Worm (Caenorhabditis elegans) whole organism, young adult: ENCODE results near the gene fbxl-1.

Experiments used
- B0261.1 ChIP-seq: sonication (generic microtip); optimal IDR thresholded peaks from 2 replicates; lab custom pipeline; 2016; ENCODE audit warnings: mild to moderate bottlenecking, missing genetic modification characterization, moderate library complexity, missing compliant biosample characterization
- D2030.7 ChIP-seq: fragments of 200-800 bp; sonication (Bioruptor generic); IDR thresholded peaks from 2 replicates; pipeline ENCODE4 v1.3.6; 2022; ENCODE audit warnings: missing genetic modification reagents, missing genetic modification characterization, missing compliant biosample characterization
- F10E7.11 ChIP-seq: sonication (generic microtip); optimal IDR thresholded peaks from 2 replicates; lab custom pipeline; 2017; ENCODE audit warnings: mild to moderate bottlenecking, missing genetic modification characterization, moderate library complexity, missing compliant biosample characterization
- F37B4.10 ChIP-seq: fragments of 200-800 bp; sonication (Bioruptor generic); IDR thresholded peaks from 2 replicates; pipeline ENCODE4 v1.3.6; 2022; ENCODE audit warnings: missing genetic modification characterization, missing compliant biosample characterization
- F52B5.7 ChIP-seq: sonication (generic microtip); optimal IDR thresholded peaks from 2 replicates; lab custom pipeline; 2016; ENCODE audit warnings: mild to moderate bottlenecking, missing genetic modification characterization, missing compliant biosample characterization
- F55B11.4 ChIP-seq: sonication (generic microtip); optimal IDR thresholded peaks from 2 replicates; lab custom pipeline; 2016; ENCODE audit warnings: missing compliant biosample characterization, missing genetic modification characterization, borderline replicate concordance; ENCODE audit not compliant: insufficient read depth
- F57A8.1 ChIP-seq: fragments of 200-800 bp; sonication (Bioruptor generic); optimal IDR thresholded peaks from 2 replicates; lab custom pipeline; 2018; ENCODE audit warnings: mild to moderate bottlenecking, missing genetic modification characterization, moderate library complexity, missing compliant biosample characterization
- F57C9.4 ChIP-seq: sonication (generic microtip); optimal IDR thresholded peaks from 2 replicates; lab custom pipeline; 2017; ENCODE audit warnings: mild to moderate bottlenecking, missing genetic modification characterization, missing compliant biosample characterization
- K12H6.12 ChIP-seq: fragments of 200-800 bp; sonication (Bioruptor generic); optimal IDR thresholded peaks from 2 replicates; lab custom pipeline; 2018; ENCODE audit warnings: mild to moderate bottlenecking, missing genetic modification characterization, missing compliant biosample characterization
- T26A5.8 ChIP-seq: sonication (generic microtip); optimal IDR thresholded peaks from 2 replicates; lab custom pipeline; 2016; ENCODE audit warnings: missing genetic modification characterization, missing compliant biosample characterization
- Y53F4B.3 ChIP-seq: fragments of 200-800 bp; sonication (Bioruptor generic); IDR thresholded peaks from 2 replicates; pipeline ENCODE4 v1.3.6; 2022; ENCODE audit warnings: missing genetic modification reagents, missing genetic modification characterization, missing compliant biosample characterization
- Y79H2A.3 ChIP-seq: fragments of 200-800 bp; sonication (Bioruptor generic); conservative IDR thresholded peaks from 2 replicates; pipeline ENCODE4 v1.3.6; 2022; ENCODE audit warnings: missing genetic modification reagents, missing genetic modification characterization, missing compliant biosample characterization
- ama-1 ChIP-seq, 3 experiments: fragments of 150-350 bp in 1 of 3; sonication (generic microtip) in 2 of 3; optimal IDR thresholded peaks; 2 replicates each; lab custom pipeline; 2014 to 2018; ENCODE audit warnings: missing biosample characterization in 2 of 3, missing genetic modification characterization in 2 of 3, missing genetic modification reagents in 2 of 3
- aptf-2 ChIP-seq: fragments of 200-800 bp; sonication (Bioruptor generic); conservative IDR thresholded peaks from 2 replicates; pipeline ENCODE4 v1.3.6; 2022; ENCODE audit warnings: missing genetic modification reagents, missing genetic modification characterization, missing compliant biosample characterization
- attf-3 ChIP-seq: fragments of 200-800 bp; sonication (Bioruptor generic); conservative IDR thresholded peaks from 2 replicates; pipeline ENCODE4 v1.3.6; 2022; ENCODE audit warnings: missing genetic modification reagents, missing genetic modification characterization, missing compliant biosample characterization
- bed-1 ChIP-seq: fragments of 200-800 bp; sonication (Bioruptor generic); IDR thresholded peaks from 2 replicates; pipeline ENCODE4 v1.3.6; 2022; ENCODE audit warnings: missing genetic modification reagents, missing genetic modification characterization, missing compliant biosample characterization
- ceh-27 ChIP-seq: fragments of 200-800 bp; sonication (Bioruptor generic); optimal IDR thresholded peaks from 2 replicates; lab custom pipeline; 2018; ENCODE audit warnings: mild to moderate bottlenecking, missing genetic modification characterization, moderate library complexity, missing compliant biosample characterization
- ceh-79 ChIP-seq: sonication (generic microtip); optimal IDR thresholded peaks from 2 replicates; lab custom pipeline; 2017; ENCODE audit warnings: mild to moderate bottlenecking, missing genetic modification characterization, missing compliant biosample characterization
- dox-1 ChIP-seq: fragments of 200-800 bp; sonication (Bioruptor generic); IDR thresholded peaks from 2 replicates; pipeline ENCODE4 v1.3.6; 2022; ENCODE audit warnings: missing genetic modification reagents, missing genetic modification characterization, missing compliant biosample characterization
- dpl-1 ChIP-seq: fragments of 150-350 bp; optimal IDR thresholded peaks from 2 replicates; lab custom pipeline; 2014; ENCODE audit warnings: missing biosample characterization, missing genetic modification reagents, missing genetic modification characterization
- egrh-3 ChIP-seq: fragments of 200-800 bp; sonication (Bioruptor generic); IDR thresholded peaks from 2 replicates; pipeline ENCODE4 v1.3.6; 2022; ENCODE audit warnings: missing genetic modification reagents, missing genetic modification characterization, missing compliant biosample characterization
- hsf-1 ChIP-seq: fragments of 200-800 bp; sonication (Bioruptor generic); IDR thresholded peaks from 2 replicates; pipeline ENCODE4 v1.3.6; 2022; ENCODE audit warnings: missing genetic modification reagents, missing genetic modification characterization, missing compliant biosample characterization
- let-607 ChIP-seq, 2 experiments: fragments of 200-800 bp in 1 of 2; sonication (Bioruptor generic) in 1 of 2; sonication (generic microtip) in 1 of 2; optimal IDR thresholded peaks; 2 replicates each; lab custom pipeline; 2016 to 2018; ENCODE audit warnings: mild to moderate bottlenecking in 2 of 2, missing compliant biosample characterization in 2 of 2, missing genetic modification characterization in 2 of 2, moderate library complexity in 2 of 2, missing genotype in 1 of 2
- lin-26 ChIP-seq: fragments of 200-800 bp; sonication (Bioruptor generic); IDR thresholded peaks from 2 replicates; pipeline ENCODE4 v1.3.6; 2022; ENCODE audit warnings: missing genetic modification reagents, missing genetic modification characterization, missing compliant biosample characterization
- lin-35 ChIP-seq, 3 experiments: fragments of 150-350 bp in 2 of 3; sonication (generic microtip) in 1 of 3; optimal IDR thresholded peaks; 2 replicates each; lab custom pipeline; 2014 to 2018; ENCODE audit warnings: missing biosample characterization in 3 of 3, missing genetic modification characterization in 3 of 3, missing genetic modification reagents in 3 of 3
- lin-40 ChIP-seq: sonication (generic microtip); optimal IDR thresholded peaks from 2 replicates; lab custom pipeline; 2016; ENCODE audit warnings: missing genetic modification characterization, mild to moderate bottlenecking, missing compliant biosample characterization, missing genotype, missing genetic modification reagents
- lir-1 ChIP-seq: fragments of 200-800 bp; sonication (Bioruptor generic); conservative IDR thresholded peaks from 2 replicates; pipeline ENCODE4 v1.3.6; 2022; ENCODE audit warnings: missing genetic modification reagents, missing genetic modification characterization, missing compliant biosample characterization
- lsl-1 ChIP-seq: fragments of 200-800 bp; sonication (Bioruptor generic); optimal IDR thresholded peaks from 2 replicates; lab custom pipeline; 2018; ENCODE audit warnings: mild to moderate bottlenecking, missing genetic modification characterization, moderate library complexity, missing compliant biosample characterization
- madf-10 ChIP-seq: sonication (generic microtip); optimal IDR thresholded peaks from 2 replicates; lab custom pipeline; 2016; ENCODE audit warnings: mild to moderate bottlenecking, missing genetic modification characterization, missing compliant biosample characterization
- nhr-90 ChIP-seq: sonication (generic microtip); optimal IDR thresholded peaks from 2 replicates; lab custom pipeline; 2016; ENCODE audit warnings: missing genotype, mild to moderate bottlenecking, missing genetic modification characterization, missing compliant biosample characterization
- rec-8 ChIP-seq, 2 experiments: sonication (generic microtip); optimal IDR thresholded peaks; 2 replicates each; lab custom pipeline; 2016; ENCODE audit warnings: mild to moderate bottlenecking in 2 of 2, missing genetic modification characterization in 2 of 2, missing genetic modification reagents in 2 of 2, missing genotype in 2 of 2, missing biosample characterization in 1 of 2, missing compliant biosample characterization in 1 of 2, moderate library complexity in 1 of 2
- sdz-38 ChIP-seq: sonication (generic microtip); optimal IDR thresholded peaks from 2 replicates; lab custom pipeline; 2016; ENCODE audit warnings: missing genotype, missing genetic modification characterization, missing compliant biosample characterization
- snpc-4 ChIP-seq, 5 experiments: fragments of 150-350 bp in 1 of 5; sonication (generic microtip) in 4 of 5; optimal IDR thresholded peaks; 2 replicates each; lab custom pipeline; 2014 to 2018; ENCODE audit warnings: missing genetic modification characterization in 5 of 5, missing biosample characterization in 3 of 5, antibody characterized with exemption in 2 of 5, mild to moderate bottlenecking in 2 of 5, missing compliant biosample characterization in 2 of 5, missing genotype in 2 of 5, moderate library complexity in 2 of 5, missing genetic modification reagents in 1 of 5
- tbp1 ChIP-seq: fragments of 200-800 bp; sonication (Bioruptor generic); optimal IDR thresholded peaks from 2 replicates; lab custom pipeline; 2018; ENCODE audit warnings: mild to moderate bottlenecking, missing genetic modification characterization, missing compliant biosample characterization
- zfh-2 ChIP-seq: fragments of 200-800 bp; sonication (Bioruptor generic); conservative IDR thresholded peaks from 2 replicates; pipeline ENCODE4 v1.3.6; 2022; ENCODE audit warnings: missing genetic modification reagents, missing genetic modification characterization, missing compliant biosample characterization
- ztf-6 ChIP-seq: fragments of 200-800 bp; sonication (Bioruptor generic); IDR thresholded peaks from 2 replicates; pipeline ENCODE4 v1.3.6; 2022; ENCODE audit warnings: missing genetic modification reagents, missing genetic modification characterization, missing compliant biosample characterization

fbxl-1 gene

ce11 chrIII:8209775-8210174 is 17.9 kb upstream of the fbxl-1 start, which contains the start of gene C30A5.10:
C30A5.10 (minus strand) TSS chrIII:8209875.
- TF ChIP-seq snpc-4 (GFP tag; optimal IDR thresholded peaks at IDR 0.05; lab: Kevin White, UChicago) (no peak), snpc-4 (tag; optimal IDR thresholded peaks at IDR 0.05; lab: Kevin White, UChicago) (no peak)

DNA sequence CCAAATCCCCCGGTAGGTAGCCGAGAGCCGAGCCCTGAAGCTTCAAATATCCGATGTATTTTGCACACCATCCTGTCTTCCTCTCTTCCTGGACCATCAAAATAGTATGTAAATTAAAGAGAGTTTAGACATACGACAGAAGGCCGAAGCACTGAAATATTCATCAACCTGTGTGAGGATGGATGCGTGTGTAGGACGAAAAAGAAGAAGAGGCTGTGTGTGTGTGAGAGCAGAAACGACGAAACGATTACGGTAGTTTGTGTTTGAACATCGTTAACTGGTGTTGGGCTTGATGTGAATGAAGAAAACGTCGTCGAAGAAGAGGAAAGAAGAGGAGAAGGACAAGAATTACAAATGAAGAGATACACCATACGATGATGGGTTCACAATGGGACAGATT is 16.1 kb upstream of the fbxl-1 start:
- TF ChIP-seq lir-1 (GFP tag; lab: Robert Waterston, UW), result no peak
- TF ChIP-seq ztf-6 (GFP tag; lab: Robert Waterston, UW), result no peak
- TF ChIP-seq madf-10 (tag; lab: Kevin White, UChicago), result no peak
- TF ChIP-seq attf-3 (GFP tag; lab: Robert Waterston, UW), result no peak
- no peak for TF ChIP-seq F57C9.4
- TF ChIP-seq B0261.1 (tag; lab: Kevin White, UChicago), result no peak
- TF ChIP-seq dpl-1 (GFP tag; lab: Kevin White, UChicago), result no peak
- no peak for TF ChIP-seq zfh-2 (GFP tag; lab: Robert Waterston, UW)
- no peak for TF ChIP-seq aptf-2
- TF ChIP-seq D2030.7, result no peak
- no peak for TF ChIP-seq lsl-1
- no peak for TF ChIP-seq nhr-90 (tag; lab: Kevin White, UChicago)
- no peak for TF ChIP-seq tbp1 (GFP tag; lab: Kevin White, UChicago)
- TF ChIP-seq dox-1 (GFP tag; lab: Robert Waterston, UW), result no peak
- no peak for TF ChIP-seq Y53F4B.3 (GFP tag; lab: Robert Waterston, UW)
- TF ChIP-seq sdz-38 (tag; lab: Kevin White, UChicago), result no peak

DNA sequence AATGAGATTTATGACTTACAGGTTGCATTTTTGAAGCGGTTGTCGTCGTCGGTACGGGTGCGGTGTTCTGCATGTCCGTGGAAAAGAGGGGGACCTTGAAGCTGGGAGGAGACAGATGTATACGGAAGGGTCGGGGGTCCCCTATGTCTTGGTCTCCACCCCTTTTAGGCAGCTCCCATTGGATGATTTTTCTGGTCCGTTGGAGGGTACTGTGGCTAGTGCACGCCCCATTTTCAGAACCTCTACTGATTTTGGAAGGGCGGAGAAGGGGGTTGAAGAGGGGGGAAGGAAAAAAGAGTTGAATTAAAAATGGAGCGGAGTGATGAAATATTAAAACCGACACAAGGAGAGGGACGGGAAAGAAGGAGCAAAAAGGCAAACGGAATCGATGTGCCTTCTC is 11.4 kb upstream of the fbxl-1 start, which contains the start of gene unc-86:
TSS of gene unc-86 (minus strand) at position 113 of the 400 bp plus-strand sequence.
- TF ChIP-seq ceh-27 (GFP tag; lab: Kevin White, UChicago) (no peak), F52B5.7 (no peak), Y79H2A.3 (GFP tag; lab: Robert Waterston, UW) (no peak), aptf-2 (no peak), lin-40 (tag; lab: Kevin White, UChicago) (no peak)

DNA sequence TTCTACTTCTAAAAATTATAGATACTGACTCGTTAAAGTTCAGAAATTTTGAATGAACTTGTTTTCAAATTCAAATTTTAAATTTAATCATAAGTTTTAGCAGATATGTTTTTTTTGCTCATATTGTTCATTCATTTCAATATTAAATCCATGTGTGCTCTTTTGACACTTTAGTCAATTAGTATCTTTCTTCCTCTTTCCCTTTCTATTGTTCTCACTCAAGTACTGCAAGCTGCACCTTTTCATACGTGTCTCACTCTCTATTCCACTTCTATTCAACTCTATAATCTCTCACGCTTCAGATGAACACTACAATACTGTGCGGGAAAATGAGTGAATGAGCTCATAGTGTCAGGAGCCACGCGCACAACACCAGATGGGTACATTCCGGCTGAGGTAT is 9.7 kb upstream of the fbxl-1 start, which contains the start of gene C30A5.16:
TSS of gene C30A5.16 (plus strand) at position 301 of the 400 bp plus-strand sequence.
- TF ChIP-seq ama-1 (optimal IDR thresholded peaks at IDR 0.05; lab: Kevin White, UChicago), result no peak
- no peak for TF ChIP-seq ama-1 (GFP tag; optimal IDR thresholded peaks at IDR 0.05; lab: Kevin White, UChicago)
- TF ChIP-seq lin-26 (GFP tag; lab: Robert Waterston, UW), result no peak
- TF ChIP-seq ceh-79 (tag; lab: Kevin White, UChicago), result no peak
- TF ChIP-seq F10E7.11 (tag; lab: Kevin White, UChicago), result no peak
- TF ChIP-seq let-607 (tag; optimal IDR thresholded peaks at IDR 0.05; lab: Kevin White, UChicago), result no peak
- no peak for TF ChIP-seq F37B4.10 (GFP tag; lab: Robert Waterston, UW)
- no peak for TF ChIP-seq hsf-1
- TF ChIP-seq dpl-1 (GFP tag; lab: Kevin White, UChicago), result no peak
- TF ChIP-seq lin-35 (GFP tag; optimal IDR thresholded peaks at IDR 0.05; lab: Kevin White, UChicago), result no peak
- TF ChIP-seq Y53F4B.3 (GFP tag; lab: Robert Waterston, UW), result no peak
- TF ChIP-seq F57A8.1 (GFP tag; lab: Kevin White, UChicago), result no peak

ce11 chrIII:8220081-8220480 is 7.5 kb upstream of the fbxl-1 start:
- TF ChIP-seq K12H6.12 (no peak), lin-40 (tag; lab: Kevin White, UChicago) (no peak), tbp1 (GFP tag; lab: Kevin White, UChicago) (no peak), F55B11.4 (no peak), bed-1 (GFP tag; lab: Robert Waterston, UW) (no peak), T26A5.8 (tag; lab: Kevin White, UChicago) (no peak), hsf-1 (no peak), rec-8 (tag; optimal IDR thresholded peaks at IDR 0.05; lab: Kevin White, UChicago) (no peak), egrh-3 (GFP tag; lab: Robert Waterston, UW) (no peak), F10E7.11 (tag; lab: Kevin White, UChicago) (no peak)
